Fruit fly (Drosophila melanogaster): ENCODE measurements around the gene nAChRbeta1.

Gene nAChRbeta1

dm6 chr3L:4384326-4384662, 44.9 kb upstream of the nAChRbeta1 start, which contains the start of gene slow:
Gene slow, plus strand, starts transcription at chr3L:4384442.
- TF ChIP-seq CG15336 (GFP tag; IDR thresholded peaks at IDR 0.05) (no peak), CG6163 (GFP tag; IDR thresholded peaks at IDR 0.05) (peak; percentile 61), Smox (GFP tag; optimal IDR thresholded peaks at IDR 0.05) (no peak), CG1621 (tag; optimal IDR thresholded peaks at IDR 0.05) (peak; percentile 4), net (GFP tag; optimal IDR thresholded peaks at IDR 0.05) (no peak), esn (GFP tag; optimal IDR thresholded peaks at IDR 0.05) (no peak), CG3919 (GFP tag; optimal IDR thresholded peaks at IDR 0.05) (peak; percentile 43), svp (GFP tag) (peak; percentile 50), vri (GFP tag; optimal IDR thresholded peaks at IDR 0.05) (no peak), Eip93F (GFP tag; optimal IDR thresholded peaks at IDR 0.05) (no peak), CG16779 (tag; optimal IDR thresholded peaks at IDR 0.05) (no peak), CG10669 (GFP tag; optimal IDR thresholded peaks at IDR 0.05) (peak; percentile 29), CG6792 (GFP tag; optimal IDR thresholded peaks at IDR 0.05) (no peak), acj6 (GFP tag; optimal IDR thresholded peaks at IDR 0.05) (no peak), Ets21C (GFP tag; optimal IDR thresholded peaks at IDR 0.05) (no peak), CG6854 (GFP tag; optimal IDR thresholded peaks at IDR 0.05) (peak; percentile 0), achi (GFP tag; optimal IDR thresholded peaks at IDR 0.05) (peak; percentile 1), Gug (GFP tag; IDR thresholded peaks at IDR 0.05) (0 out of 2 replicates have a peak, but pooled peaks have one; percentile 21), Hr4 (GFP tag; optimal IDR thresholded peaks at IDR 0.05) (no peak), salr (GFP tag; optimal IDR thresholded peaks at IDR 0.05) (no peak), Hr39 (GFP tag; optimal IDR thresholded peaks at IDR 0.05) (no peak), CG6276 (GFP tag; optimal IDR thresholded peaks at IDR 0.05) (peak; percentile 37), CG8119 (GFP tag; IDR thresholded peaks at IDR 0.05) (no peak), OdsH (GFP tag; optimal IDR thresholded peaks at IDR 0.05) (no peak), cyc (GFP tag; optimal IDR thresholded peaks at IDR 0.05) (peak; percentile 3), CG3032 (tag; optimal IDR thresholded peaks at IDR 0.05) (no peak), Hr38 (GFP tag; optimal IDR thresholded peaks at IDR 0.05) (no peak), fd85E (GFP tag; optimal IDR thresholded peaks at IDR 0.05) (no peak), Blimp-1 (GFP tag; optimal IDR thresholded peaks at IDR 0.05) (peak; percentile 94), CG9139 (GFP tag; optimal IDR thresholded peaks at IDR 0.05) (no peak), CG6808 (GFP tag; optimal IDR thresholded peaks at IDR 0.05) (peak; percentile 38), CG11902 (GFP tag; optimal IDR thresholded peaks at IDR 0.05) (no peak), CG4318 (GFP tag; optimal IDR thresholded peaks at IDR 0.05) (no peak), eg (GFP tag; IDR thresholded peaks at IDR 0.05) (no peak), Eip78C (GFP tag) (peak; percentile 11), topi (GFP tag; optimal IDR thresholded peaks at IDR 0.05) (peak; percentile 20), Lpt (GFP tag; optimal IDR thresholded peaks at IDR 0.05) (no peak), dsx (GFP tag; optimal IDR thresholded peaks at IDR 0.05; ENCODE audit: poor library complexity, severe bottlenecking) (no peak), ss (GFP tag; optimal IDR thresholded peaks at IDR 0.05) (no peak), Eip75B (GFP tag; optimal IDR thresholded peaks at IDR 0.05) (no peak), CG10631 (GFP tag; optimal IDR thresholded peaks at IDR 0.05) (no peak)

- no peak for TF ChIP-seq esn (GFP tag; optimal IDR thresholded peaks at IDR 0.05)
- no peak for TF ChIP-seq CG11902 (GFP tag; optimal IDR thresholded peaks at IDR 0.05)
- TF ChIP-seq Gug (GFP tag; IDR thresholded peaks at IDR 0.05), result no peak
- TF ChIP-seq Blimp-1 (GFP tag; optimal IDR thresholded peaks at IDR 0.05), result no peak
- peak; percentile 45 for TF ChIP-seq svp (GFP tag)
Observed at dm6 chr3L:4388215-4388614, 40.9 kb upstream of the nAChRbeta1 start.

- TF ChIP-seq fd59A (GFP tag; optimal IDR thresholded peaks at IDR 0.05) (no peak), ss (GFP tag; optimal IDR thresholded peaks at IDR 0.05) (no peak), Gug (GFP tag; IDR thresholded peaks at IDR 0.05) (no peak), CG6163 (GFP tag; IDR thresholded peaks at IDR 0.05) (no peak), CG8119 (GFP tag; IDR thresholded peaks at IDR 0.05) (no peak), Sox15 (GFP tag; optimal IDR thresholded peaks at IDR 0.05) (no peak), Ets96B (tag; optimal IDR thresholded peaks at IDR 0.05) (no peak), Eip75B (GFP tag; optimal IDR thresholded peaks at IDR 0.05) (no peak), CG10631 (GFP tag; optimal IDR thresholded peaks at IDR 0.05) (no peak), fkh (GFP tag; optimal IDR thresholded peaks at IDR 0.05) (no peak), CG11294 (GFP tag; IDR thresholded peaks at IDR 0.05) (no peak), net (GFP tag; optimal IDR thresholded peaks at IDR 0.05) (no peak), pdm3 (GFP tag; optimal IDR thresholded peaks at IDR 0.05) (no peak), salr (GFP tag; optimal IDR thresholded peaks at IDR 0.05) (no peak), spab (GFP tag; optimal IDR thresholded peaks at IDR 0.05) (no peak), Sox102F (GFP tag; optimal IDR thresholded peaks at IDR 0.05) (peak; percentile 26), eg (GFP tag; IDR thresholded peaks at IDR 0.05) (0 out of 3 replicates have a peak, but pooled peaks have one; percentile 8), CG6792 (GFP tag; optimal IDR thresholded peaks at IDR 0.05) (no peak), cyc (GFP tag; optimal IDR thresholded peaks at IDR 0.05) (peak; percentile 37), CG6276 (GFP tag; optimal IDR thresholded peaks at IDR 0.05) (no peak), CG9139 (GFP tag; optimal IDR thresholded peaks at IDR 0.05) (no peak)
Observed at dm6 chr3L:4389104-4389503, 40.0 kb upstream of the nAChRbeta1 start.

Measured in whole organism, prepupa.